Fruit fly (Drosophila melanogaster): Measurements from ENCODE around the gene beg.

DNA sequence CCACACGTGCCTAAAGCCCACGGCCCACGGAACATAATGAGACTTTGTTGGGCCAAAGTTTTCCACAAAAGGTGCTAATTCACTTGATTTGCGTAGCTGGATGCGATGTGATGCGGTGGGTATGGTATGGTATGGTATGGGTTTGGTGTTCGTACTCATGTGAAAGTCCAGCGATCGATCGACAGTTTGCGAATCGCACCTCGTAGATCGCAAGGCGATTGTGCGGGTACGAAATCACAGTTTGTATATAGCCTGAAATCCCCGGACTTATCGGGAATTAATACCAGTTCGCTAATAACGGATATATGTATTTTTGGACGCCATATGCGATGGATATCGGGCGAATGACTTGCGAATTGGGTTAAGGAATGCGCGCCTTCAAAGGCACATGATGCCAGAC, 27.5 kb upstream of the beg start:
- TF ChIP-seq CG34367 (tag; optimal IDR thresholded peaks at IDR 0.05) (no peak), D1 (tag; optimal IDR thresholded peaks at IDR 0.05) (no peak), fd96Ca (GFP tag; IDR thresholded peaks at IDR 0.05) (no peak)

Measured in whole organism, pupa.